Worm (Caenorhabditis elegans) whole organism, L4 larva: ENCODE results near the gene coq-3.
"Not testable (repeated sequence)": the region's sequence is repeated elsewhere in the genome, so short reads cannot be mapped to it uniquely, and the experiment has no call there.

Source experiments
- D1046.2 ChIP-seq: fragments of 200-800 bp; sonication (Bioruptor generic); IDR thresholded peaks from 2 replicates; pipeline ENCODE4 v1.3.6; 2022; ENCODE audit warnings: missing genetic modification characterization, missing compliant biosample characterization
- F26F4.8 ChIP-seq: fragments of 200-800 bp; sonication (Bioruptor generic); conservative IDR thresholded peaks from 2 replicates; pipeline ENCODE4 v1.3.6; 2022; ENCODE audit warnings: missing genetic modification characterization, missing compliant biosample characterization
- R02D3.7 ChIP-seq: fragments of 150-350 bp; sonication (generic microtip); optimal IDR thresholded peaks from 3 replicates; lab custom pipeline; 2014; ENCODE audit warnings: missing biosample characterization, missing genetic modification characterization
- T26A8.4 ChIP-seq: fragments of 200-800 bp; sonication (Bioruptor generic); IDR thresholded peaks from 2 replicates; pipeline ENCODE4 v1.3.6; 2022; ENCODE audit warnings: missing genetic modification characterization, missing compliant biosample characterization
- Y105C5A.15 ChIP-seq: fragments of 200-800 bp; sonication (Bioruptor generic); IDR thresholded peaks from 2 replicates; pipeline ENCODE4 v1.3.6; 2022; ENCODE audit warnings: missing genetic modification characterization, missing compliant biosample characterization
- ZK337.2 ChIP-seq: fragments of 200-800 bp; sonication (Bioruptor generic); IDR thresholded peaks from 2 replicates; pipeline ENCODE4 v1.3.6; 2022; ENCODE audit warnings: missing genetic modification reagents, missing genetic modification characterization, missing compliant biosample characterization
- ZK546.5 ChIP-seq, 2 experiments: sonication (generic microtip); optimal IDR thresholded peaks; 2 replicates each; lab custom pipeline; 2017; ENCODE audit warnings: missing biosample characterization in 2 of 2, missing genetic modification characterization in 2 of 2
- aha-1 ChIP-seq: fragments of 150-350 bp; peaks from one replicate; lab custom pipeline; 2014; ENCODE audit warnings: missing biosample characterization, missing genetic modification characterization
- arid-1 ChIP-seq: fragments of 200-800 bp; sonication (Bioruptor generic); conservative IDR thresholded peaks from 2 replicates; pipeline ENCODE4 v1.3.6; 2022; ENCODE audit warnings: missing genetic modification reagents, missing genetic modification characterization, missing compliant biosample characterization
- attf-4 ChIP-seq: sonication (generic microtip); optimal IDR thresholded peaks from 3 replicates; lab custom pipeline; 2017; ENCODE audit warnings: missing biosample characterization, missing genetic modification characterization
- ceh-28 ChIP-seq: fragments of 150-350 bp; optimal IDR thresholded peaks from 2 replicates; lab custom pipeline; 2014; ENCODE audit warnings: missing biosample characterization, missing genetic modification reagents, missing genetic modification characterization
- ceh-32 ChIP-seq: sonication (generic microtip); optimal IDR thresholded peaks from 2 replicates; lab custom pipeline; 2016; ENCODE audit warnings: mild to moderate bottlenecking, missing genetic modification characterization, missing compliant biosample characterization; ENCODE audit not compliant: poor library complexity
- ceh-44 ChIP-seq: fragments of 200-800 bp; sonication (Bioruptor generic); IDR thresholded peaks from 2 replicates; pipeline ENCODE4 v1.3.6; 2022; ENCODE audit warnings: missing genetic modification reagents, missing genetic modification characterization, missing compliant biosample characterization
- ceh-62 ChIP-seq: sonication (generic microtip); optimal IDR thresholded peaks from 2 replicates; lab custom pipeline; 2017; ENCODE audit warnings: missing biosample characterization, missing genetic modification characterization
- ceh-82 ChIP-seq: sonication (generic microtip); optimal IDR thresholded peaks from 2 replicates; lab custom pipeline; 2017; ENCODE audit warnings: missing biosample characterization, missing genetic modification characterization
- ces-1 ChIP-seq: fragments of 150-350 bp; sonication (generic microtip); optimal IDR thresholded peaks from 4 replicates; lab custom pipeline; 2014; ENCODE audit warnings: missing biosample characterization, missing genetic modification reagents, missing genetic modification characterization
- cey-2 ChIP-seq: sonication (generic microtip); optimal IDR thresholded peaks from 3 replicates; lab custom pipeline; 2017; ENCODE audit warnings: missing genetic modification characterization, mild to moderate bottlenecking, missing compliant biosample characterization, antibody characterized with exemption, borderline replicate concordance; ENCODE audit not compliant: insufficient read depth
- ctbp-1 ChIP-seq: fragments of 200-800 bp; sonication (Bioruptor generic); IDR thresholded peaks from 2 replicates; pipeline ENCODE4 v1.3.6; 2022; ENCODE audit warnings: missing genetic modification reagents, missing genetic modification characterization, missing compliant biosample characterization
- dmd-6 ChIP-seq: fragments of 200-800 bp; sonication (Bioruptor generic); IDR thresholded peaks from 2 replicates; pipeline ENCODE4 v1.3.6; 2022; ENCODE audit warnings: missing genetic modification reagents, missing genetic modification characterization, missing compliant biosample characterization
- dmd-8 ChIP-seq: fragments of 200-800 bp; sonication (Bioruptor generic); IDR thresholded peaks from 2 replicates; pipeline ENCODE4 v1.3.6; 2022; ENCODE audit warnings: missing genetic modification characterization, missing compliant biosample characterization
- dmd-9 ChIP-seq: fragments of 200-800 bp; sonication (Bioruptor generic); IDR thresholded peaks from 2 replicates; pipeline ENCODE4 v1.3.6; 2022; ENCODE audit warnings: missing genetic modification reagents, missing genetic modification characterization, missing compliant biosample characterization
- dpl-1 ChIP-seq: fragments of 150-350 bp; optimal IDR thresholded peaks from 2 replicates; lab custom pipeline; 2014; ENCODE audit warnings: missing biosample characterization, missing genetic modification reagents, missing genetic modification characterization
- egl-27 ChIP-seq: sonication (generic microtip); optimal IDR thresholded peaks from 3 replicates; lab custom pipeline; 2017; ENCODE audit warnings: missing biosample characterization, missing genetic modification reagents, missing genetic modification characterization
- fkh-10 ChIP-seq: fragments of 150-350 bp; optimal IDR thresholded peaks from 2 replicates; lab custom pipeline; 2014; ENCODE audit warnings: missing biosample characterization, missing genetic modification reagents, missing genetic modification characterization
- fos-1 ChIP-seq: fragments of 150-350 bp; optimal IDR thresholded peaks from 2 replicates; lab custom pipeline; 2014; ENCODE audit warnings: missing biosample characterization, missing genetic modification characterization
- hif-1 ChIP-seq, 2 experiments: sonication (generic microtip); optimal IDR thresholded peaks; 2 replicates each; lab custom pipeline; 2016 to 2017; ENCODE audit warnings: missing compliant biosample characterization in 2 of 2, missing genetic modification characterization in 2 of 2, missing genetic modification reagents in 2 of 2, missing genotype in 2 of 2, mild to moderate bottlenecking in 1 of 2
- hlh-30 ChIP-seq: sonication (generic microtip); optimal IDR thresholded peaks from 2 replicates; lab custom pipeline; 2017; ENCODE audit warnings: antibody characterized with exemption, mild to moderate bottlenecking, missing genetic modification characterization, missing compliant biosample characterization; ENCODE audit not compliant: insufficient read depth
- lin-13 ChIP-seq: fragments of 150-350 bp; optimal IDR thresholded peaks from 2 replicates; lab custom pipeline; 2014; ENCODE audit warnings: missing biosample characterization, missing genetic modification reagents, missing genetic modification characterization
- lin-39 ChIP-seq: fragments of 150-350 bp; optimal IDR thresholded peaks from 2 replicates; lab custom pipeline; 2014; ENCODE audit warnings: missing biosample characterization, missing genetic modification reagents, missing genetic modification characterization
- lsy-2 ChIP-seq, 2 experiments: fragments of 150-350 bp in 1 of 2; sonication (generic microtip) in 1 of 2; optimal IDR thresholded peaks; 2 replicates each; lab custom pipeline; 2014 to 2017; ENCODE audit warnings: missing biosample characterization in 2 of 2, missing genetic modification characterization in 2 of 2
- mdt-29 ChIP-seq: fragments of 200-800 bp; sonication (Bioruptor generic); IDR thresholded peaks from 2 replicates; pipeline ENCODE4 v1.3.6; 2022; ENCODE audit warnings: missing genetic modification reagents, missing genetic modification characterization, missing compliant biosample characterization
- mes-2 ChIP-seq: sonication (generic microtip); optimal IDR thresholded peaks from 2 replicates; lab custom pipeline; 2016; ENCODE audit warnings: missing genotype, mild to moderate bottlenecking, missing genetic modification characterization, missing compliant biosample characterization; ENCODE audit not compliant: poor library complexity, severe bottlenecking
- mxl-2 ChIP-seq: fragments of 200-800 bp; sonication (Bioruptor generic); conservative IDR thresholded peaks from 2 replicates; pipeline ENCODE4 v1.3.6; 2022; ENCODE audit warnings: missing genetic modification reagents, missing genetic modification characterization, missing compliant biosample characterization
- nhr-237 ChIP-seq: sonication (generic microtip); optimal IDR thresholded peaks from 2 replicates; lab custom pipeline; 2017; ENCODE audit warnings: missing biosample characterization, missing genetic modification characterization
- nhr-25 ChIP-seq: sonication (generic microtip); optimal IDR thresholded peaks from 2 replicates; lab custom pipeline; 2017; ENCODE audit warnings: missing genetic modification characterization, mild to moderate bottlenecking, missing compliant biosample characterization, antibody characterized with exemption, moderate library complexity, borderline replicate concordance; ENCODE audit not compliant: insufficient read depth
- nhr-6 ChIP-seq: fragments of 150-350 bp; optimal IDR thresholded peaks from 2 replicates; lab custom pipeline; 2014; ENCODE audit warnings: missing biosample characterization, missing genetic modification characterization
- nhr-76 ChIP-seq: fragments of 150-350 bp; optimal IDR thresholded peaks from 2 replicates; lab custom pipeline; 2014; ENCODE audit warnings: missing biosample characterization, missing genetic modification characterization
- nhr-77 ChIP-seq: fragments of 150-350 bp; optimal IDR thresholded peaks from 2 replicates; lab custom pipeline; 2014; ENCODE audit warnings: missing biosample characterization, missing genetic modification characterization
- pha-4 ChIP-seq, 2 experiments: fragments of 150-350 bp in 1 of 2; fragments of 200-800 bp in 1 of 2; sonication (Bioruptor generic) in 1 of 2; IDR thresholded peaks in 1 of 2; optimal IDR thresholded peaks in 1 of 2; 2 replicates each; pipeline versions ENCODE4 v1.3.6 to Lab custom; 2014 to 2022; ENCODE audit warnings: missing genetic modification characterization in 2 of 2, missing genetic modification reagents in 2 of 2, missing biosample characterization in 1 of 2, missing compliant biosample characterization in 1 of 2
- pqm-1 ChIP-seq: sonication (generic microtip); optimal IDR thresholded peaks from 2 replicates; lab custom pipeline; 2017; ENCODE audit warnings: missing biosample characterization, missing genetic modification characterization
- rbr-2 ChIP-seq: sonication (generic microtip); optimal IDR thresholded peaks from 2 replicates; lab custom pipeline; 2016; ENCODE audit warnings: missing genotype, missing genetic modification characterization, missing compliant biosample characterization
- sdz-12 ChIP-seq: fragments of 200-800 bp; sonication (Bioruptor generic); optimal IDR thresholded peaks from 2 replicates; lab custom pipeline; 2018; ENCODE audit warnings: mild to moderate bottlenecking, missing genetic modification characterization, missing compliant biosample characterization
- set-16 ChIP-seq: fragments of 200-800 bp; sonication (Bioruptor generic); IDR thresholded peaks from 2 replicates; pipeline ENCODE4 v1.3.6; 2022; ENCODE audit warnings: missing genetic modification reagents, missing genetic modification characterization, missing compliant biosample characterization
- skn-1 ChIP-seq: fragments of 150-350 bp; optimal IDR thresholded peaks from 2 replicates; lab custom pipeline; 2014; ENCODE audit warnings: missing biosample characterization, missing genetic modification characterization
- spr-1 ChIP-seq: sonication (generic microtip); optimal IDR thresholded peaks from 2 replicates; lab custom pipeline; 2016; ENCODE audit warnings: mild to moderate bottlenecking, missing genetic modification characterization, missing compliant biosample characterization
- unc-62 ChIP-seq, 3 experiments: fragments of 150-350 bp in 1 of 3; sonication (generic microtip); optimal IDR thresholded peaks in 2 of 3; peaks in 1 of 3; 1 replicate in 1 of 3; 2 replicates in 2 of 3; lab custom pipeline; 2014 to 2017; ENCODE audit warnings: missing biosample characterization in 3 of 3, missing genetic modification characterization in 3 of 3, missing genetic modification reagents in 3 of 3, missing genotype in 1 of 3
- vab-7 ChIP-seq: fragments of 200-800 bp; sonication (Bioruptor generic); IDR thresholded peaks from 2 replicates; pipeline ENCODE4 v1.3.6; 2022; ENCODE audit warnings: missing genetic modification reagents, missing genetic modification characterization, missing compliant biosample characterization
- ztf-7 ChIP-seq: fragments of 150-350 bp; optimal IDR thresholded peaks from 2 replicates; lab custom pipeline; 2014; ENCODE audit warnings: missing biosample characterization, missing genetic modification characterization

Gene coq-3

ce11 chrIV:14843062-14843461 lies 46.9 kb upstream of the coq-3 start, which contains the start of gene Y57G11C.20:
Gene Y57G11C.20 (plus strand): TSS chrIV:14843362.
- not testable (repeated sequence) for TF ChIP-seq aha-1, hlh-30, rbr-2

ce11 chrIV:14838095-14838494 lies 42.0 kb upstream of the coq-3 start:
- TF ChIP-seq nhr-237 (tag; lab: Kevin White, UChicago) = peak; percentile 20
- TF ChIP-seq T26A8.4 (GFP tag; lab: Robert Waterston, UW) = no peak
- no peak for TF ChIP-seq ceh-62 (tag; lab: Kevin White, UChicago)
- no peak for TF ChIP-seq ZK337.2 (GFP tag; lab: Robert Waterston, UW)
- TF ChIP-seq mxl-2 (GFP tag; lab: Robert Waterston, UW) = no peak
- TF ChIP-seq unc-62 (GFP tag; optimal IDR thresholded peaks at IDR 0.05 in 1 of 2; lab: Kevin White, UChicago) = no peak
- TF ChIP-seq unc-62 (tag; optimal IDR thresholded peaks at IDR 0.05; lab: Kevin White, UChicago) = no peak
- TF ChIP-seq lin-13 = peak; percentile 80
- TF ChIP-seq ZK546.5 (tag; optimal IDR thresholded peaks at IDR 0.05; lab: Kevin White, UChicago) = no peak
- peak; percentile 80; the same call in 1 of the 2 replicates for TF ChIP-seq mdt-29 (GFP tag; lab: Robert Waterston, UW)
- TF ChIP-seq dmd-6 (GFP tag; lab: Robert Waterston, UW) = no peak; the same call in 1 of the 2 replicates
- no peak for TF ChIP-seq pqm-1 (tag; lab: Kevin White, UChicago)
- TF ChIP-seq spr-1 (tag; lab: Kevin White, UChicago) = peak; percentile 74
- TF ChIP-seq ceh-82 (tag; lab: Kevin White, UChicago) = no peak
- peak; percentile 84 for TF ChIP-seq mes-2 (tag; lab: Kevin White, UChicago)
- peak; percentile 44 for TF ChIP-seq dpl-1 (GFP tag; lab: Kevin White, UChicago)
- no peak for TF ChIP-seq F26F4.8 (GFP tag; lab: Robert Waterston, UW)
- peak; percentile 82; the same call in 1 of the 2 replicates for TF ChIP-seq arid-1 (GFP tag; lab: Robert Waterston, UW)
- TF ChIP-seq hif-1 (tag; optimal IDR thresholded peaks at IDR 0.05; lab: Kevin White, UChicago) = peak; percentile 32 to 51
- TF ChIP-seq sdz-12 (GFP tag; lab: Kevin White, UChicago) = no peak
- TF ChIP-seq aha-1 = no peak
- TF ChIP-seq pha-4 (GFP tag; IDR thresholded peaks at IDR 0.05; lab: Robert Waterston, UW) = no peak; the same call in none of the 2 replicates
- no peak for TF ChIP-seq pha-4 (tag; optimal IDR thresholded peaks at IDR 0.05; lab: Kevin White, UChicago)
- peak; percentile 90 for TF ChIP-seq Y105C5A.15 (GFP tag; lab: Robert Waterston, UW)
- TF ChIP-seq nhr-6 (tag; lab: Kevin White, UChicago) = no peak
- peak in 1 of 2 experiments; percentile 89 for TF ChIP-seq lsy-2 (tag; optimal IDR thresholded peaks at IDR 0.05; lab: Kevin White, UChicago)
- TF ChIP-seq R02D3.7 (tag; lab: Kevin White, UChicago) = no peak
- peak; percentile 18 for TF ChIP-seq fkh-10 (GFP tag; lab: Kevin White, UChicago)
- TF ChIP-seq ceh-32 (tag; lab: Kevin White, UChicago) = no peak
- no peak for TF ChIP-seq D1046.2 (GFP tag; lab: Robert Waterston, UW)
- no peak for TF ChIP-seq ceh-44 (GFP tag; lab: Robert Waterston, UW)
- TF ChIP-seq set-16 (GFP tag; lab: Robert Waterston, UW) = no peak
- no peak for TF ChIP-seq dmd-9 (GFP tag; lab: Robert Waterston, UW)
- TF ChIP-seq egl-27 = no peak
- no peak for TF ChIP-seq skn-1
- no peak for TF ChIP-seq ces-1 (GFP tag; lab: Kevin White, UChicago)
- TF ChIP-seq cey-2 (tag; lab: Kevin White, UChicago) = peak; percentile 72
- TF ChIP-seq vab-7 (GFP tag; lab: Robert Waterston, UW) = no peak; the same call in 1 of the 2 replicates
- TF ChIP-seq ztf-7 (tag; lab: Kevin White, UChicago) = peak; percentile 93
- no peak for TF ChIP-seq fos-1
- TF ChIP-seq nhr-25 (tag; lab: Kevin White, UChicago) = peak; percentile 90
- no peak for TF ChIP-seq attf-4 (tag; lab: Kevin White, UChicago)
- no peak for TF ChIP-seq lin-39
- no peak for TF ChIP-seq nhr-76 (tag; lab: Kevin White, UChicago)
- no peak; the same call in 1 of the 2 replicates for TF ChIP-seq dmd-8
- TF ChIP-seq ctbp-1 = peak; percentile 91
- peak; percentile 21 for TF ChIP-seq ceh-28 (tag; lab: Kevin White, UChicago)
- TF ChIP-seq nhr-77 (tag; lab: Kevin White, UChicago) = no peak
